Worm (Caenorhabditis elegans): ENCODE results near the gene C25D7.5.

The C25D7.5 gene

DNA sequence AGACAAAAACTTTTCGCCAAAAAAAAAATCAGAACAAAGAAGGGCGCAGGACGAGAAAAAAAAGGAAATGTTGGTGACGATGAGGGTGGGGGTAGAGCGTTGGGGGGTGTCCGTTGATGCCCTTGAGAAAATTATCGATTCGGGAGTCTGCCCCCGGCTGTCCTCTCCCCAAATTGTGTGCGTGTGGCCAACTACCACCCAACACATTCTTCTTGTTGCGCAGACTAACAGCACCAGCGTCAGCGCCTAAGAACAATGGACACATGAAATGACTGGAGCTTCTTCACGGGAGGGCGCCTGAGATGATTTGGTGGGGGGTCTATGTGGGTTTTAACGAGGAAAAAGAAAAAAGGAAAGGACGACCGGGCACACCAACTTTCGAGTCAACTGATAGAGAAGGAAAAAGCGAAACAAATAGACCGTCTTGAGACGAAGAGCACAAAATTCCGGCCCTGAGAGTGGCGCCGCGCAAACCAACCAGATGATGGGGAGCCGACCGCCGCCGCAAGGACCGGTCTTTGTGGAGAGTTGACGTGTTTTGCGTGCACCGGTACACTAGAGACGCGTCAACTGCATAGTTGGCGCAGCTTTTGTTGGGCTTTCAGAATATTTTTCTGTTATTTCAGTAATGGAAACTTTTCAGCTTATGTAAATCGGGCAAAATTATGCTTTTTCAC, 12.8 kb downstream of the C25D7.5 start, which contains the start of gene C25D7.9 (continued):
- no peak for TF ChIP-seq ceh-44 (GFP tag; IDR thresholded peaks at IDR 0.05)
- no peak; the same call in 1 of the 2 replicates for TF ChIP-seq T26A8.4 (GFP tag; IDR thresholded peaks at IDR 0.05)
- TF ChIP-seq Y75B8A.6 (GFP tag; IDR thresholded peaks at IDR 0.05): no peak
- no peak for TF ChIP-seq lin-39 (tag; optimal IDR thresholded peaks at IDR 0.05)
- no peak for TF ChIP-seq zag-1 (tag; optimal IDR thresholded peaks at IDR 0.05)

DNA sequence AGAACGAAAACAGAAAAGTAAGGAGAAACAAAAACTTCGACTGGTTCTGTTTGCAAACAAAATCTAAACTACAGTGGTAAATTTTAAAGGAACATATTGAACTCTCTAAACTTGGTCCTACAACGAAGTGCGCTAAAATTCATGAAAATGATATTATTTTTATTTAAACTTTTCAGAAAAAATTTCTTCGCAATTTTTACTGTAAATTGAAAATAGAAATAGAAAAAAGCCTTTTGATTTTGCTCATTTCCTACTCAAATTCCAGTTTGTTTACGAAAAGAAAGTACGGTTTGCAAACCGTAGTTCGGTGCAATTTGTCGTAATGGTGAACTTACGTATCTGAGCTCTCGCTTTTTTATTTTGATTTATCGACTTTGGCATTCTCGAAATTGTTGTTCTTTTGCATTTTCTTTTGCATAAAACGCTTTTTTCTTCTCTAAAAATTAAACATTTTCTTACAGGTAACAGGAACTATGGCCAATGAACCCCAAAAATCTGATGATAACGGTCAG, 13.4 kb downstream of the C25D7.5 start, which contains the start of gene otub-1:
Gene otub-1 (plus strand): TSS at position 462 of the 512 bp plus-strand sequence.
- no peak for TF ChIP-seq daf-16 (GFP tag; optimal IDR thresholded peaks at IDR 0.05)
- TF ChIP-seq daf-16 (tag; optimal IDR thresholded peaks at IDR 0.05): peak; percentile 1
- TF ChIP-seq set-16 (GFP tag; IDR thresholded peaks at IDR 0.05): no peak
- TF ChIP-seq unc-62 (GFP tag; optimal IDR thresholded peaks at IDR 0.05 in 1 of 2): peak in 1 of 2 experiments; percentile 47
- TF ChIP-seq unc-62 (tag; optimal IDR thresholded peaks at IDR 0.05): no peak
- TF ChIP-seq aha-1 (tag): peak; percentile 81
- TF ChIP-seq unc-130 (GFP tag; optimal IDR thresholded peaks at IDR 0.05): peak; percentile 75

DNA sequence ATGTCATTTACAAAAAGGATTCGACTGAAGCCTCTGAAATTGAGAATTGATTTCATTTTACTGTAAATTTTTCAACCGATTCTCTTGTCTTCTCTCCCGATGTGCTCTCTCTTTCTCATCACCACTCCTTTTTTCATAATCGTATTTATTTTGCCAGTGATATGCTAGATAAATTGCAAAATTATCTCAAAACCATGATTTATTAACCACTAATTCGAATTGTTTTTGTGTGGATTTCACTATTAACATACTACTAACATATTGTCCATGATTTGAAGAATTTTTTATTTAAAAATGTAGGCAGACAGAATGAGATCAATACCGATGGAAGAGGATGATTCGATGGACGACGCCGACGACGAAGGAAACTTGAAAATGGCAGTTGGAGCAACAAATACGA, 14.7 kb downstream of the C25D7.5 start, which contains the start of gene C25D7.10:
Gene C25D7.10 (plus strand): TSS at position 301 of the 400 bp plus-strand sequence.
- no peak for TF ChIP-seq nhr-76 (tag; optimal IDR thresholded peaks at IDR 0.05)
- TF ChIP-seq lin-38 (GFP tag; IDR thresholded peaks at IDR 0.05): peak; percentile 27; the same call in 1 of the 2 replicates

- no peak for TF ChIP-seq daf-8 (GFP tag; IDR thresholded peaks at IDR 0.05)
- TF ChIP-seq duxl-1 (tag; optimal IDR thresholded peaks at IDR 0.05; ENCODE audit: poor library complexity): no peak
- TF ChIP-seq Y5F2A.4 (GFP tag; optimal IDR thresholded peaks at IDR 0.05): no peak
- TF ChIP-seq lsy-2 (tag; optimal IDR thresholded peaks at IDR 0.05): no peak
- TF ChIP-seq fos-1 (tag; optimal IDR thresholded peaks at IDR 0.05): no peak
- TF ChIP-seq daf-16 (GFP tag; optimal IDR thresholded peaks at IDR 0.05): no peak
- TF ChIP-seq daf-16 (tag; optimal IDR thresholded peaks at IDR 0.05): no peak
- TF ChIP-seq arid-1 (GFP tag; conservative IDR thresholded peaks at IDR 0.05): no peak
- no peak for TF ChIP-seq pqm-1 (tag; optimal IDR thresholded peaks at IDR 0.05)
Observed at ce11 chrV:15068378-15068777, 15.9 kb downstream of the C25D7.5 start, which contains the start of gene dnj-3. dnj-3 (plus strand) TSS chrV:15068678.

DNA sequence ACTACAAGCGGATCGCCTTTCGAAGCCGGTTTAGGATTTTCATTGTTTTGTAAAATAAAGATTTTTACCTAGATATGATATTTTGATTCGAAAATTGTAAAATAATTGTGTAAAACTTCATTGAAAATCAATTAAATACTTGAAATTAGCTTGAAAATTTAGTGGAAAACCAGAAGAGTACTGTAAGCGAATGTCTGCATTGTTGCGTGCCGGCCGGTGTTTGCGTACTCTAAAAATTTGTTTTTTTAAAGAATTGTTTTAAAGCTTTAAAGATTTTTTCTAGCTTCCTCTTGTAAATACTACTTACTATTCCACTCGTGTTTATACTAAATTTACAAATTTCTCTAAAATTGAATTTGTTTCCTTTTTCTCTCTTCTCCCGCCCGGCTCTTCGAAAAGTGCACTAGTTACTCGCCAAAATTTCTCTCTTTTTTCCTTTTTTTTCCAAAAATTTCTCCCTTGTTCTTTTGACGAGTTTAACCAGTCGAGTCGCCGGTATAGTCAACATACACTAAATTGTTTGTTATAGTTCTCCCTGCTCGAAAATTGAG, 17.1 kb downstream of the C25D7.5 start:
- TF ChIP-seq lsy-2 (tag; optimal IDR thresholded peaks at IDR 0.05): peak in 1 of 2 experiments; percentile 61
- TF ChIP-seq fkh-10 (GFP tag; optimal IDR thresholded peaks at IDR 0.05): peak; percentile 14
- TF ChIP-seq zfp-2 (tag; optimal IDR thresholded peaks at IDR 0.05): no peak

DNA sequence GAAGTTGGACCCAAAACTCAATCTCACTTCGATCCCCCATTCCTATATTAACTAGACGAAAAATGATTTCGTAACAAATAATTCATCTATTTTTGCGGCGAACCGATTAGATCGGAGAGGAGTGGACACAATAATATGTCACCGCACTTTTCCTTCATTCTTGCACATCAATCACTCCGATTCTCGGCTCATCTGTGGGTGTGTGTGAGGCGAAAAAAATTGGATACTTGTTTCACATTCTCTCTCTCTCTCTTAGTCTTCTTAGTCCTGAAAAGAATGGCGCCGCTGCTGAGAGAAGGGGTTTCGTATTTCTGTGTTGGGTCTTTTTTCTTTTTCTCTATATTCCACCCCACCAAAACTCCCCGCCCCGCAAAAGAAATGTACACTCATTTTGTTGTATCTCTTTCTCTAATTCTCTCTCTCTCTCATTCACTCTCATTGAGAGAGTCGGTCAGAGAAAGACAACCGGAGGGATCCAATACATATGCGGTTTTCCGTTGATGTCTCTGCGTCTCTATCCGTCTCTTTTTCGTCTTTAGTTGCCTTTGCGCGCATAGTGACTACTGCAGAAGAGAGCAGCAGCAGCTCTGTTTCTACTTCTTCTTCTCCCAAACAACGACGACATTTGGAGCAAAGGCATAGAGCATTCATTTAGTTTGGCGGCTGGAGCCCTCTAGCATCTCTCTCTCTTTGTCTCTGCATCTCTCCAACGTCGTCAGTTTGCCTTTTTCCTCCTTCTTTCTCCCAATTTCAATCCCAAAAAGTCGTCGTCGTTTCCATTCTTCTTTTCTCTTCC, 18.8 kb downstream of the C25D7.5 start, which contains the start of gene unc-76:
Gene unc-76 (plus strand): TSS at position 746 of the 796 bp plus-strand sequence.
- TF ChIP-seq mxl-3 (GFP tag; optimal IDR thresholded peaks at IDR 0.05) (no peak), gei-8 (GFP tag; optimal IDR thresholded peaks at IDR 0.05) (no peak), ceh-82 (tag; optimal IDR thresholded peaks at IDR 0.05) (no peak), duxl-1 (tag; optimal IDR thresholded peaks at IDR 0.05; ENCODE audit: poor library complexity) (no peak), pha-4 (GFP tag; IDR thresholded peaks at IDR 0.05) (peak; percentile 23; the same call in 1 of the 2 replicates), pha-4 (tag; optimal IDR thresholded peaks at IDR 0.05) (peak; percentile 20), nhr-25 (tag; optimal IDR thresholded peaks at IDR 0.05; ENCODE audit: borderline replicate concordance, insufficient read depth) (no peak), Y105C5A.15 (GFP tag; IDR thresholded peaks at IDR 0.05) (no peak), spr-3 (GFP tag; optimal IDR thresholded peaks at IDR 0.05) (no peak), nhr-48 (tag; optimal IDR thresholded peaks at IDR 0.05) (no peak), nhr-77 (tag; optimal IDR thresholded peaks at IDR 0.05) (no peak), lin-38 (GFP tag; IDR thresholded peaks at IDR 0.05) (peak; percentile 21; the same call in 1 of the 2 replicates), mdt-29 (GFP tag; IDR thresholded peaks at IDR 0.05) (no peak), egl-43 (GFP tag; IDR thresholded peaks at IDR 0.05) (peak; percentile 38; the same call in 1 of the 2 replicates), nhr-41 (GFP tag; IDR thresholded peaks at IDR 0.05) (no peak), lin-29 (GFP tag; IDR thresholded peaks at IDR 0.05) (no peak), nhr-28 (tag; optimal IDR thresholded peaks at IDR 0.05) (peak; percentile 55), lsy-2 (tag; optimal IDR thresholded peaks at IDR 0.05) (peak; percentile 42 to 76), dmd-9 (GFP tag; IDR thresholded peaks at IDR 0.05) (no peak)
